Worm (Caenorhabditis elegans) whole organism, late embryonic: ENCODE measurements around the gene dph-7.
A peak's percentile ranks its signal among the peaks of the same experiment; 100 is the strongest.

Experiments
- C38D4.7 ChIP-seq: fragments of 200-800 bp; sonication (Bioruptor generic); optimal IDR thresholded peaks from 2 replicates; lab custom pipeline; 2018; ENCODE audit warnings: mild to moderate bottlenecking, missing genetic modification characterization, moderate library complexity, missing compliant biosample characterization
- ama-1 ChIP-seq: fragments of 150-350 bp; optimal IDR thresholded peaks from 2 replicates; lab custom pipeline; 2014
- ceh-45 ChIP-seq: fragments of 200-800 bp; sonication (Bioruptor generic); IDR thresholded peaks from 2 replicates; pipeline ENCODE4 v1.3.6; 2022; ENCODE audit warnings: missing genetic modification reagents, missing genetic modification characterization, missing compliant biosample characterization
- fkh-10 ChIP-seq: fragments of 150-350 bp; optimal IDR thresholded peaks from 2 replicates; lab custom pipeline; 2014; ENCODE audit warnings: missing biosample characterization, missing genetic modification reagents, missing genetic modification characterization
- hlh-13 ChIP-seq: fragments of 200-800 bp; sonication (Bioruptor generic); optimal IDR thresholded peaks from 2 replicates; lab custom pipeline; 2018; ENCODE audit warnings: mild to moderate bottlenecking, missing genetic modification characterization, missing compliant biosample characterization
- hlh-8 ChIP-seq: sonication (generic microtip); optimal IDR thresholded peaks from 2 replicates; lab custom pipeline; 2016; ENCODE audit warnings: missing genotype, missing genetic modification characterization, missing compliant biosample characterization
- nfya-1 ChIP-seq: sonication (generic microtip); optimal IDR thresholded peaks from 2 replicates; lab custom pipeline; 2017; ENCODE audit warnings: missing genetic modification characterization, mild to moderate bottlenecking, missing compliant biosample characterization, antibody characterized with exemption, moderate library complexity
- pag-3 ChIP-seq: sonication (generic microtip); optimal IDR thresholded peaks from 2 replicates; lab custom pipeline; 2016; ENCODE audit warnings: missing compliant biosample characterization, missing genetic modification characterization, borderline replicate concordance
- pha-2 ChIP-seq: sonication (generic microtip); optimal IDR thresholded peaks from 2 replicates; lab custom pipeline; 2017; ENCODE audit warnings: mild to moderate bottlenecking, missing genetic modification characterization, missing compliant biosample characterization
- pqm-1 ChIP-seq: sonication (generic microtip); optimal IDR thresholded peaks from 2 replicates; lab custom pipeline; 2016; ENCODE audit warnings: missing genetic modification characterization, missing compliant biosample characterization
- sox-4 ChIP-seq: sonication (generic microtip); optimal IDR thresholded peaks from 2 replicates; lab custom pipeline; 2017; ENCODE audit warnings: mild to moderate bottlenecking, missing genetic modification characterization, inconsistent platforms, missing compliant biosample characterization
- zip-5 ChIP-seq: sonication (generic microtip); optimal IDR thresholded peaks from 2 replicates; lab custom pipeline; 2016; ENCODE audit warnings: missing genetic modification characterization, missing compliant biosample characterization

DNA sequence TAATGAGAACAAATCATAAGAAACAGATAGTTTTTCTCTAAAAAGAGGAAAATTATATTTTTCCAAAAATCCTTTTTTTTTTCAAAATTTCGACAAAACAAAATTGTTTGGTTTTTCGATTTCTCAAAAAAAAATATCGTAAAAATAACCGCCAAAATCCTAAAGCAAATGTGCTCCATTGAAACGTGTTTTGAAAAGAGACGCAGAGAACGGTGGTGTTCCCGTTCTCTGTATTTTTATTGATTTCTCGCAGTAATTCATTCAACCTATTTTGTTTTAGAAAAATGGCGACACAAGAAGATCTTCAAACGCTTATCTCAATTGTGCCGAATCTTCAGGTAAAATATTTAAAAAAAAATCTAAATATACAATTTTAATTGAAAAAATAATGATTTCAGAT lies 1.1 kb upstream of the dph-7 start, which contains the start of gene Y43F4B.10:
- no peak for TF ChIP-seq pag-3
- TF ChIP-seq ceh-45: no peak
- TF ChIP-seq sox-4 (tag; lab: Kevin White, UChicago): no peak
- TF ChIP-seq fkh-10 (GFP tag; lab: Kevin White, UChicago): no peak
- no peak for TF ChIP-seq C38D4.7 (GFP tag; lab: Kevin White, UChicago)
- TF ChIP-seq hlh-8: no peak
- TF ChIP-seq pqm-1 (tag; lab: Kevin White, UChicago): no peak
- TF ChIP-seq ama-1 (lab: Kevin White, UChicago): no peak
- TF ChIP-seq pha-2 (tag; lab: Kevin White, UChicago): no peak
- peak; percentile 10 for TF ChIP-seq nfya-1 (tag; lab: Kevin White, UChicago)
- no peak for TF ChIP-seq hlh-13 (GFP tag; lab: Kevin White, UChicago)
- no peak for TF ChIP-seq zip-5
